Fruit fly (Drosophila melanogaster) ovary, adult (tissue): Measurements from ENCODE around the gene LysE.
"Not testable (repeated sequence)": the region's sequence is repeated elsewhere in the genome, so short reads cannot be mapped to it uniquely, and the experiment has no call there.

Experiments used
- CG17801 ChIP-seq: fragments of 200-800 bp; optimal IDR thresholded peaks from 2 replicates; lab custom pipeline; 2019; ENCODE audit warnings: missing biosample characterization, mild to moderate bottlenecking, missing genetic modification characterization, moderate library complexity; ENCODE audit not compliant: partially characterized antibody

LysE gene

dm6 chr3L:1233830-1234229 is 21.2 kb downstream of the LysE start, which contains the start of gene CG33966:
TSS of gene CG33966 (plus strand) at chr3L:1234130.
- TF ChIP-seq CG17801, result no peak

- no peak for TF ChIP-seq CG17801
These were observed 22.8 kb downstream of the LysE start, which contains the start of gene galene for dm6 chr3L:1235426-1235825. TSS of gene galene (plus strand) at chr3L:1235726.

- TF ChIP-seq CG17801, result no peak
These were observed 25.6 kb downstream of the LysE start, which contains the start of gene CG9192 for dm6 chr3L:1238219-1238618. TSS of gene CG9192 (minus strand) at chr3L:1238319.

- TF ChIP-seq CG17801, result not testable (repeated sequence)
These were observed 33.2 kb downstream of the LysE start, which contains the start of gene Klp61F for dm6 chr3L:1245810-1246209. TSS of gene Klp61F (minus strand) at chr3L:1245910.

dm6 chr3L:1246823-1247222 is 34.2 kb downstream of the LysE start, which contains the start of gene CG32318:
TSS of gene CG32318 (minus strand) at chr3L:1246923.
- not testable (repeated sequence) for TF ChIP-seq CG17801

dm6 chr3L:1247627-1248295 is 35.1 kb downstream of the LysE start, which contains the start of the genes Psf1 and Sac1:
TSS of gene Psf1 (minus strand) at chr3L:1247677.
TSS of gene Sac1 (plus strand) at chr3L:1247817.
- TF ChIP-seq CG17801, result no peak

dm6 chr3L:1250396-1250795 is 37.8 kb downstream of the LysE start, which contains the start of gene Bfc:
TSS of gene Bfc (plus strand) at chr3L:1250696.
- no peak for TF ChIP-seq CG17801

- TF ChIP-seq CG17801, result no peak
These were observed 39.1 kb downstream of the LysE start, which contains the start of the genes CG9130 and CG9133 for dm6 chr3L:1251712-1252111. TSS of gene CG9130 (plus strand) at chr3L:1252012. TSS of gene CG9133 (plus strand) at chr3L:1252012.

- TF ChIP-seq CG17801, result no peak
These were observed 43.6 kb downstream of the LysE start, which contains the start of gene tfc for dm6 chr3L:1256061-1256780. TSS of gene tfc (plus strand) at chr3L:1256449.

- no peak for TF ChIP-seq CG17801
These were observed 45.9 kb downstream of the LysE start for dm6 chr3L:1258547-1258946.
